Worm (Caenorhabditis elegans) whole organism, young adult: ENCODE data around the gene mab-3.
"Not testable (repeated sequence)": the region's sequence is repeated elsewhere in the genome, so short reads cannot be mapped to it uniquely, and the experiment has no call there.

Experiments used
- B0336.3 ChIP-seq: fragments of 200-800 bp; sonication (Bioruptor generic); IDR thresholded peaks from 2 replicates; pipeline ENCODE4 v1.3.6; 2022; ENCODE audit warnings: missing genetic modification characterization, missing compliant biosample characterization
- F39B2.1 ChIP-seq: fragments of 200-800 bp; sonication (Bioruptor generic); IDR thresholded peaks from 2 replicates; pipeline ENCODE4 v1.3.6; 2022; ENCODE audit warnings: missing genetic modification reagents, missing genetic modification characterization, missing compliant biosample characterization
- F49E8.2 ChIP-seq: sonication (generic microtip); optimal IDR thresholded peaks from 3 replicates; lab custom pipeline; 2017; ENCODE audit warnings: missing genetic modification characterization, mild to moderate bottlenecking, missing compliant biosample characterization, antibody characterized with exemption, moderate library complexity; ENCODE audit not compliant: insufficient read depth
- F55B11.4 ChIP-seq: sonication (generic microtip); optimal IDR thresholded peaks from 2 replicates; lab custom pipeline; 2016; ENCODE audit warnings: missing compliant biosample characterization, missing genetic modification characterization, borderline replicate concordance; ENCODE audit not compliant: insufficient read depth
- K11D2.4 ChIP-seq: fragments of 200-800 bp; sonication (Bioruptor generic); IDR thresholded peaks from 2 replicates; pipeline ENCODE4 v1.3.6; 2022; ENCODE audit warnings: missing genetic modification reagents, missing genetic modification characterization, missing compliant biosample characterization
- chd-7 ChIP-seq: sonication (generic microtip); optimal IDR thresholded peaks from 2 replicates; lab custom pipeline; 2016; ENCODE audit warnings: mild to moderate bottlenecking, missing genetic modification characterization, moderate library complexity, missing compliant biosample characterization
- dpl-1 ChIP-seq: fragments of 150-350 bp; optimal IDR thresholded peaks from 2 replicates; lab custom pipeline; 2014; ENCODE audit warnings: missing biosample characterization, missing genetic modification reagents, missing genetic modification characterization
- nfya-1 ChIP-seq: sonication (generic microtip); optimal IDR thresholded peaks from 2 replicates; lab custom pipeline; 2017; ENCODE audit warnings: antibody characterized with exemption, missing compliant biosample characterization, missing genetic modification characterization, borderline replicate concordance; ENCODE audit not compliant: insufficient read depth
- nhr-80 ChIP-seq: sonication (generic microtip); optimal IDR thresholded peaks from 2 replicates; lab custom pipeline; 2016; ENCODE audit warnings: missing genetic modification characterization, missing compliant biosample characterization
- pha-4 ChIP-seq: fragments of 150-350 bp; sonication (generic microtip); optimal IDR thresholded peaks from 2 replicates; lab custom pipeline; 2014; ENCODE audit warnings: missing biosample characterization, missing genetic modification reagents, missing genetic modification characterization
- rec-8 ChIP-seq, 2 experiments: sonication (generic microtip); optimal IDR thresholded peaks; 2 replicates each; lab custom pipeline; 2016; ENCODE audit warnings: mild to moderate bottlenecking in 2 of 2, missing genetic modification characterization in 2 of 2, missing genetic modification reagents in 2 of 2, missing genotype in 2 of 2, missing biosample characterization in 1 of 2, missing compliant biosample characterization in 1 of 2, moderate library complexity in 1 of 2
- tbx-9 ChIP-seq: sonication (generic microtip); optimal IDR thresholded peaks from 2 replicates; lab custom pipeline; 2016; ENCODE audit warnings: borderline replicate concordance, missing genetic modification characterization, inconsistent platforms, missing compliant biosample characterization
- zfh-2 ChIP-seq: fragments of 200-800 bp; sonication (Bioruptor generic); conservative IDR thresholded peaks from 2 replicates; pipeline ENCODE4 v1.3.6; 2022; ENCODE audit warnings: missing genetic modification reagents, missing genetic modification characterization, missing compliant biosample characterization

- TF ChIP-seq F55B11.4; tbx-9; nhr-80 (tag; lab: Kevin White, UChicago); rec-8 (tag; optimal IDR thresholded peaks at IDR 0.05; lab: Kevin White, UChicago); chd-7; zfh-2 (GFP tag; lab: Robert Waterston, UW); nfya-1; K11D2.4 (GFP tag; lab: Robert Waterston, UW); dpl-1 (GFP tag; lab: Kevin White, UChicago); pha-4 (tag; lab: Kevin White, UChicago); F49E8.2 (tag; lab: Kevin White, UChicago); F39B2.1 (GFP tag; lab: Robert Waterston, UW); B0336.3 (GFP tag; lab: Robert Waterston, UW): not testable (repeated sequence)
These were observed 13.2 kb upstream of the mab-3 start, which contains the start of gene Y53C12A.11 for ce11 chrII:9718631-9719252.
